Worm (Caenorhabditis elegans): ENCODE results near the gene F25G6.1.

F25G6.1 gene

ce11 chrV:8586472-8586871 lies 11.6 kb downstream of the F25G6.1 start:
- TF ChIP-seq nhr-23 (tag; optimal IDR thresholded peaks at IDR 0.05) (no peak), lin-13 (GFP tag; optimal IDR thresholded peaks at IDR 0.05) (no peak), ztf-11 (tag; optimal IDR thresholded peaks at IDR 0.05) (no peak), snpc-4 (tag; optimal IDR thresholded peaks at IDR 0.05) (no peak), mdl-1 (tag; optimal IDR thresholded peaks at IDR 0.05) (no peak), nhr-21 (tag; optimal IDR thresholded peaks at IDR 0.05) (no peak), alr-1 (tag; optimal IDR thresholded peaks at IDR 0.05) (no peak), elt-1 (tag; optimal IDR thresholded peaks at IDR 0.05) (no peak), mab-5 (tag; optimal IDR thresholded peaks at IDR 0.05) (no peak), blmp-1 (tag; optimal IDR thresholded peaks at IDR 0.05; ENCODE audit: insufficient read depth) (no peak), ztf-1 (GFP tag; conservative IDR thresholded peaks at IDR 0.05) (no peak)

- TF ChIP-seq crh-2 (tag; optimal IDR thresholded peaks at IDR 0.05) (peak; percentile 17), nhr-21 (tag; optimal IDR thresholded peaks at IDR 0.05) (no peak), ZK546.5 (tag; optimal IDR thresholded peaks at IDR 0.05) (no peak), ztf-1 (GFP tag; conservative IDR thresholded peaks at IDR 0.05) (no peak), egl-27 (tag; optimal IDR thresholded peaks at IDR 0.05) (no peak), fos-1 (tag; optimal IDR thresholded peaks at IDR 0.05) (peak; percentile 80), zag-1 (tag; optimal IDR thresholded peaks at IDR 0.05) (no peak), sma-9 (GFP tag; optimal IDR thresholded peaks at IDR 0.05) (peak; percentile 26), sma-9 (tag; optimal IDR thresholded peaks at IDR 0.05) (no peak), lin-39 (tag; optimal IDR thresholded peaks at IDR 0.05) (no peak)
Observed at ce11 chrV:8586920-8587319, 12.1 kb downstream of the F25G6.1 start.

ce11 chrV:8588079-8588478 lies 13.2 kb downstream of the F25G6.1 start, which contains the start of gene C10B5.3:
Gene C10B5.3 (minus strand): TSS chrV:8588179.
- TF ChIP-seq elt-3 (tag; optimal IDR thresholded peaks at IDR 0.05): no peak
- TF ChIP-seq nhr-129 (tag; optimal IDR thresholded peaks at IDR 0.05): no peak
- TF ChIP-seq ZK546.5 (tag; optimal IDR thresholded peaks at IDR 0.05): no peak
- no peak for TF ChIP-seq alr-1 (tag; optimal IDR thresholded peaks at IDR 0.05)
- no peak for TF ChIP-seq lin-13 (GFP tag; optimal IDR thresholded peaks at IDR 0.05)
- no peak for TF ChIP-seq ceh-16 (tag; optimal IDR thresholded peaks at IDR 0.05)
- TF ChIP-seq nhr-21 (tag; optimal IDR thresholded peaks at IDR 0.05): no peak
- TF ChIP-seq ama-1 (optimal IDR thresholded peaks at IDR 0.05): no peak
- no peak for TF ChIP-seq unc-39 (tag; optimal IDR thresholded peaks at IDR 0.05)
- TF ChIP-seq zag-1 (tag; optimal IDR thresholded peaks at IDR 0.05): no peak
- no peak for TF ChIP-seq lin-11 (tag; optimal IDR thresholded peaks at IDR 0.05)
- no peak for TF ChIP-seq nhr-23 (tag; optimal IDR thresholded peaks at IDR 0.05)
- no peak for TF ChIP-seq nhr-237 (tag; optimal IDR thresholded peaks at IDR 0.05)
- no peak for TF ChIP-seq nhr-12 (tag; optimal IDR thresholded peaks at IDR 0.05)
- TF ChIP-seq nhr-77 (tag; optimal IDR thresholded peaks at IDR 0.05): no peak
- no peak for TF ChIP-seq fos-1 (tag; optimal IDR thresholded peaks at IDR 0.05)
- TF ChIP-seq R02D3.7 (tag; optimal IDR thresholded peaks at IDR 0.05): no peak
- no peak for TF ChIP-seq mbf-1 (tag; optimal IDR thresholded peaks at IDR 0.05)
- TF ChIP-seq dmd-4 (tag; optimal IDR thresholded peaks at IDR 0.05): no peak
- TF ChIP-seq ceh-82 (tag; optimal IDR thresholded peaks at IDR 0.05): no peak

- TF ChIP-seq sem-4 (tag; optimal IDR thresholded peaks at IDR 0.05) (no peak), sma-9 (GFP tag; optimal IDR thresholded peaks at IDR 0.05) (peak; percentile 10), sma-9 (tag; optimal IDR thresholded peaks at IDR 0.05) (no peak)
Observed at ce11 chrV:8592691-8593307, 17.9 kb downstream of the F25G6.1 start.

- TF ChIP-seq sma-9 (GFP tag; optimal IDR thresholded peaks at IDR 0.05) (peak; percentile 9), sma-9 (tag; optimal IDR thresholded peaks at IDR 0.05) (no peak), lsy-2 (tag; optimal IDR thresholded peaks at IDR 0.05) (peak in 1 of 2 experiments; percentile 29), nhr-129 (tag; optimal IDR thresholded peaks at IDR 0.05) (peak; percentile 62), F13H6.1 (tag; optimal IDR thresholded peaks at IDR 0.05) (peak; percentile 46), sma-3 (GFP tag; optimal IDR thresholded peaks at IDR 0.05) (no peak), Y55F3AM.14 (GFP tag; optimal IDR thresholded peaks at IDR 0.05) (no peak)
Observed at ce11 chrV:8594105-8594964, 19.5 kb downstream of the F25G6.1 start, which contains the start of gene tag-196. Gene tag-196 (plus strand): TSS chrV:8594914.
